Fruit fly (Drosophila melanogaster): Measurements from ENCODE around the gene Taf10b.

Taf10b gene

DNA sequence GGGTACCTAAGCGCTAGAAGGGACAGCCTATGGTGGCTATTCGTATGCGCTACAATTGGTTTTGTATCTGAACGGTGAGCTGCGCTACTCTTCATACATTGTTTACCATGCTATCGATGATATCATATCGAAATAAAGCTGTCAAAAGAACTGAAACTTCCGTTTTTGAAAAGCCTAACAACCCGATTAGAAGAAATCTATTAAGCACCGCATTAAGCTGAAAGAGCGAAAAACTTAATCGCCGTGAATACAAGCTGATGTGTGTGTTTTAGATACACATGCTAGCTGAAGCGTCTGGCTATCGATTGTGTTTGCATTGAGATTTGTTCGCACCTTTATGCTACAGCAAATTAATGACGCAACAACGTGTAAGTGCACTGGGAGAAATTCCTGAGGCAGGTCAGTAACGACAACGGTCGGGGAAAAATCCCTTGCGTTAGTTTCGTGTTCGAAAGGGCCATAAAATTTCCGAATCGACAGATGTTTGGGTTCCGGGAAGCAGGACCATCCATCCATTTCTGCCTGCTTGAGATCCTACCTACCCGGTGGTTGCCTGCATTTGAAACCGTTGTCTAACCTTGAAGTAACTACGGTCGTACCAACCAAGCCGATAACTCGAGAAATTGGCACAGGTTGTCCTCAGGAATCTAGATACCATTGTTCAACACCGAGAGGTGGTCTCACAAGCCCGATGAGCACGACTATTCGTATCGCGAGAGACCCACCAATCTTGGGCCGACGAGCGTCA, 17.1 kb downstream of the Taf10b start (continued):
- TF ChIP-seq HLH3B (GFP tag; IDR thresholded peaks at IDR 0.05) (no peak), CG10959 (GFP tag; IDR thresholded peaks at IDR 0.05) (no peak), NfI (GFP tag; optimal IDR thresholded peaks at IDR 0.05) (peak; percentile 70), HLH54F (GFP tag; optimal IDR thresholded peaks at IDR 0.05) (peak; percentile 75), CG13296 (GFP tag; optimal IDR thresholded peaks at IDR 0.05) (peak; percentile 86), HHEX (GFP tag; optimal IDR thresholded peaks at IDR 0.05) (peak; percentile 86), trh (GFP tag; optimal IDR thresholded peaks at IDR 0.05) (peak; percentile 16), Dp (GFP tag; optimal IDR thresholded peaks at IDR 0.05) (peak; percentile 0), ems (GFP tag; optimal IDR thresholded peaks at IDR 0.05) (peak; percentile 79), CG13894 (tag; optimal IDR thresholded peaks at IDR 0.05) (peak; percentile 93), hth (optimal IDR thresholded peaks at IDR 0.05) (no peak), CG42726 (GFP tag; IDR thresholded peaks at IDR 0.05; ENCODE audit: partially characterized antibody) (no peak), CG3065 (GFP tag; optimal IDR thresholded peaks at IDR 0.05) (peak; percentile 26), Bdp1 (GFP tag; optimal IDR thresholded peaks at IDR 0.05) (peak; percentile 53), Hr51 (GFP tag; optimal IDR thresholded peaks at IDR 0.05) (peak; percentile 71 to 86), CG8089 (GFP tag; optimal IDR thresholded peaks at IDR 0.05) (peak; percentile 73), Myb (GFP tag; optimal IDR thresholded peaks at IDR 0.05) (peak; percentile 64), CG9797 (GFP tag; optimal IDR thresholded peaks at IDR 0.05) (peak; percentile 34), caup (GFP tag; optimal IDR thresholded peaks at IDR 0.05; ENCODE audit: severe bottlenecking) (peak; percentile 89), CG1024 (GFP tag; IDR thresholded peaks at IDR 0.05) (no peak), Pdp1 (GFP tag; optimal IDR thresholded peaks at IDR 0.05) (peak; percentile 84 to 98), CG1832 (GFP tag; optimal IDR thresholded peaks at IDR 0.05) (no peak), Dip3 (GFP tag; optimal IDR thresholded peaks at IDR 0.05) (peak; percentile 81), otp (GFP tag; IDR thresholded peaks at IDR 0.05) (no peak), nerfin-2 (GFP tag; IDR thresholded peaks at IDR 0.05; ENCODE audit: partially characterized antibody) (no peak), CG4707 (GFP tag; optimal IDR thresholded peaks at IDR 0.05) (peak; percentile 30), Trl (optimal IDR thresholded peaks at IDR 0.05) (no peak), Trl (GFP tag; optimal IDR thresholded peaks at IDR 0.05) (peak; percentile 86), Six4 (GFP tag; optimal IDR thresholded peaks at IDR 0.05) (peak; percentile 72), CG31365 (tag; optimal IDR thresholded peaks at IDR 0.05) (peak; percentile 79), lilli (GFP tag; optimal IDR thresholded peaks at IDR 0.05) (peak; percentile 90), ftz-f1 (GFP tag; optimal IDR thresholded peaks at IDR 0.05) (no peak), CG7271 (tag; optimal IDR thresholded peaks at IDR 0.05) (no peak), mam (GFP tag; optimal IDR thresholded peaks at IDR 0.05) (peak; percentile 83), maf-S (GFP tag; optimal IDR thresholded peaks at IDR 0.05) (peak; percentile 78), tup (GFP tag; optimal IDR thresholded peaks at IDR 0.05) (peak; percentile 70), gcm2 (GFP tag; optimal IDR thresholded peaks at IDR 0.05) (peak; percentile 76), CG4730 (GFP tag; IDR thresholded peaks at IDR 0.05) (no peak), CG15514 (GFP tag; optimal IDR thresholded peaks at IDR 0.05) (peak; percentile 81), klu (GFP tag; IDR thresholded peaks at IDR 0.05) (no peak), CoRest (tag; optimal IDR thresholded peaks at IDR 0.05) (peak; percentile 82), CG11085 (GFP tag; IDR thresholded peaks at IDR 0.05) (no peak), CG18262 (tag; optimal IDR thresholded peaks at IDR 0.05) (peak; percentile 83), CG13287 (GFP tag; IDR thresholded peaks at IDR 0.05; ENCODE audit: partially characterized antibody) (no peak), Sox100B (GFP tag; optimal IDR thresholded peaks at IDR 0.05) (peak; percentile 81), ci (GFP tag; IDR thresholded peaks at IDR 0.05) (no peak), CG16863 (GFP tag; optimal IDR thresholded peaks at IDR 0.05) (peak; percentile 51), schlank (tag; optimal IDR thresholded peaks at IDR 0.05) (peak; percentile 77), mirr (GFP tag; optimal IDR thresholded peaks at IDR 0.05) (peak; percentile 87), seq (GFP tag; IDR thresholded peaks at IDR 0.05) (no peak)

Data from whole organism, embryonic.